Fruit fly (Drosophila melanogaster): Measurements from ENCODE around the gene GV1.

DNA sequence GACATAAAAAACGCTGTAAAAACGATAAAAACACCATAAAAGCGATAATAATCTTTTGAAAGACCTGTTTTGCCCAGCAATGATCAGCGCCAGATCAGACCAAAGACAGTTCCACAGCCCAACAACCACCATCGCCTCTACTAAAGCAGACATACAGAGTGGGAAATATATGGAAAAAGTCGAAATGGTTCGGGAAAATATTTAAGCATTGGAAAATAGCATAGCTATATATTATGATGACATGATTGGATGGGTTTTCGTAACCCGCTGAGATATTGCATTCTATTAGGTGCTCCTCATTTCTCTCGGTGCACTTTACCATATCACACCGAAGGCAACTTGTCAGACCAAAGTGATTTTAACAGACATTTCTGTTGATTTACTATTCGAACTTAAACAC, 1.8 kb upstream of the GV1 start:
- TF ChIP-seq lmd (GFP tag; IDR thresholded peaks at IDR 0.05) (peak; percentile 94), usp (GFP tag; optimal IDR thresholded peaks at IDR 0.05) (no peak), Side (GFP tag; optimal IDR thresholded peaks at IDR 0.05) (peak; percentile 88), wek (GFP tag; optimal IDR thresholded peaks at IDR 0.05) (peak; percentile 75), cato (GFP tag; optimal IDR thresholded peaks at IDR 0.05; ENCODE audit: borderline replicate concordance) (peak; percentile 57)
